Fruit fly (Drosophila melanogaster) whole organism, embryonic: ENCODE data around the gene CG11839.

Source experiments
- Atf3 ChIP-seq: fragments of 200-800 bp; sonication (Bioruptor generic); optimal IDR thresholded peaks from 3 replicates; lab custom pipeline; 2016; ENCODE audit warnings: missing biosample characterization, missing genetic modification characterization
- B-H2 ChIP-seq: fragments of 200-800 bp; sonication (Bioruptor generic); optimal IDR thresholded peaks from 2 replicates; lab custom pipeline; 2018; ENCODE audit warnings: missing biosample characterization, mild to moderate bottlenecking, missing genetic modification characterization
- BtbVII ChIP-seq: fragments of 200-800 bp; sonication (Bioruptor generic); optimal IDR thresholded peaks from 3 replicates; lab custom pipeline; 2017; ENCODE audit warnings: missing biosample characterization, mild to moderate bottlenecking, missing genetic modification characterization
- CG10267 ChIP-seq: fragments of 200-800 bp; sonication (Bioruptor generic); optimal IDR thresholded peaks from 2 replicates; lab custom pipeline; 2018; ENCODE audit warnings: missing biosample characterization, mild to moderate bottlenecking, missing genetic modification characterization, moderate library complexity
- CG10543 ChIP-seq: fragments of 200-800 bp; sonication (Bioruptor generic); optimal IDR thresholded peaks from 3 replicates; lab custom pipeline; 2017; ENCODE audit warnings: missing biosample characterization, mild to moderate bottlenecking, missing genetic modification characterization, moderate library complexity
- CG10565 ChIP-seq: fragments of 200-800 bp; sonication (Bioruptor generic); optimal IDR thresholded peaks from 3 replicates; lab custom pipeline; 2016; ENCODE audit warnings: missing biosample characterization, mild to moderate bottlenecking, missing genetic modification characterization
- CG12071 ChIP-seq: fragments of 200-800 bp; sonication (Bioruptor generic); optimal IDR thresholded peaks from 3 replicates; lab custom pipeline; 2018; ENCODE audit warnings: missing biosample characterization, mild to moderate bottlenecking, missing genetic modification characterization
- CG12391 ChIP-seq: fragments of 200-800 bp; sonication (Bioruptor generic); optimal IDR thresholded peaks from 3 replicates; lab custom pipeline; 2018; ENCODE audit warnings: missing biosample characterization, mild to moderate bottlenecking, missing genetic modification characterization, moderate library complexity
- CG13296 ChIP-seq: fragments of 200-800 bp; sonication (Bioruptor generic); optimal IDR thresholded peaks from 3 replicates; lab custom pipeline; 2018; ENCODE audit warnings: missing biosample characterization, mild to moderate bottlenecking, missing genetic modification characterization
- CG13424 ChIP-seq: fragments of 200-800 bp; sonication (Bioruptor generic); optimal IDR thresholded peaks from 2 replicates; lab custom pipeline; 2019; ENCODE audit warnings: missing biosample characterization, mild to moderate bottlenecking, missing genetic modification characterization, moderate library complexity
- CG14667 ChIP-seq: fragments of 200-800 bp; sonication (Bioruptor generic); IDR thresholded peaks from 2 replicates; pipeline ENCODE4 v1.3.6; 2022; ENCODE audit warnings: missing biosample characterization, missing genetic modification characterization
- CG15479 ChIP-seq: fragments of 200-800 bp; sonication (Bioruptor generic); optimal IDR thresholded peaks from 3 replicates; lab custom pipeline; 2019; ENCODE audit warnings: missing biosample characterization, mild to moderate bottlenecking, missing genetic modification characterization, moderate library complexity
- CG15514 ChIP-seq: fragments of 200-800 bp; sonication (Bioruptor generic); optimal IDR thresholded peaks from 3 replicates; lab custom pipeline; 2017; ENCODE audit warnings: missing biosample characterization, missing genetic modification characterization, mild to moderate bottlenecking, moderate library complexity, missing genetic modification reagents
- CG15601 ChIP-seq: fragments of 200-800 bp; sonication (Bioruptor generic); optimal IDR thresholded peaks from 3 replicates; lab custom pipeline; 2019; ENCODE audit warnings: missing biosample characterization, mild to moderate bottlenecking, missing genetic modification characterization, moderate library complexity
- CG18764 ChIP-seq: fragments of 200-800 bp; sonication (Bioruptor generic); optimal IDR thresholded peaks from 3 replicates; lab custom pipeline; 2016; ENCODE audit warnings: missing biosample characterization, missing genetic modification characterization
- CG2199 ChIP-seq: fragments of 200-800 bp; sonication (Bioruptor generic); IDR thresholded peaks from 3 replicates; pipeline ENCODE4 v1.3.6; 2022; ENCODE audit warnings: missing biosample characterization, missing genetic modification characterization
- CG3281 ChIP-seq: fragments of 200-800 bp; sonication (Bioruptor generic); optimal IDR thresholded peaks from 3 replicates; lab custom pipeline; 2017; ENCODE audit warnings: missing biosample characterization, mild to moderate bottlenecking, missing genetic modification characterization
- CG5180 ChIP-seq: fragments of 200-800 bp; sonication (Bioruptor generic); optimal IDR thresholded peaks from 3 replicates; lab custom pipeline; 2017; ENCODE audit warnings: missing biosample characterization, missing genetic modification characterization, mild to moderate bottlenecking, moderate library complexity, missing genetic modification reagents
- CG7745 ChIP-seq: fragments of 200-800 bp; sonication (Bioruptor generic); optimal IDR thresholded peaks from 2 replicates; lab custom pipeline; 2018; ENCODE audit warnings: missing biosample characterization, mild to moderate bottlenecking, missing genetic modification characterization, moderate library complexity
- CG7928 ChIP-seq: fragments of 200-800 bp; sonication (Bioruptor generic); optimal IDR thresholded peaks from 2 replicates; lab custom pipeline; 2017; ENCODE audit warnings: missing biosample characterization, mild to moderate bottlenecking, missing genetic modification characterization
- CG7987 ChIP-seq: fragments of 200-800 bp; sonication (Bioruptor generic); optimal IDR thresholded peaks from 2 replicates; lab custom pipeline; 2018; ENCODE audit warnings: missing biosample characterization, mild to moderate bottlenecking, missing genetic modification characterization, moderate library complexity
- CG8924 ChIP-seq: fragments of 200-800 bp; optimal IDR thresholded peaks from 3 replicates; lab custom pipeline; 2019; ENCODE audit warnings: missing biosample characterization, mild to moderate bottlenecking, missing genetic modification characterization, moderate library complexity
- CG9437 ChIP-seq: fragments of 200-800 bp; sonication (Bioruptor generic); optimal IDR thresholded peaks from 2 replicates; lab custom pipeline; 2018; ENCODE audit warnings: missing biosample characterization, mild to moderate bottlenecking, missing genetic modification characterization
- Chrac-16 ChIP-seq: fragments of 200-800 bp; sonication (Bioruptor generic); optimal IDR thresholded peaks from 3 replicates; lab custom pipeline; 2016; ENCODE audit warnings: missing biosample characterization, missing genetic modification characterization
- Deaf1 ChIP-seq: fragments of 200-800 bp; optimal IDR thresholded peaks from 3 replicates; lab custom pipeline; 2019; ENCODE audit warnings: missing biosample characterization, mild to moderate bottlenecking, missing genetic modification characterization, moderate library complexity
- HLHmδ ChIP-seq: fragments of 200-800 bp; sonication (Bioruptor generic); optimal IDR thresholded peaks from 2 replicates; lab custom pipeline; 2018; ENCODE audit warnings: missing biosample characterization, mild to moderate bottlenecking, missing genetic modification characterization, moderate library complexity
- Hand ChIP-seq: fragments of 200-800 bp; sonication (Bioruptor generic); optimal IDR thresholded peaks from 2 replicates; lab custom pipeline; 2017; ENCODE audit warnings: mild to moderate bottlenecking, missing biosample characterization, missing genetic modification reagents, missing genetic modification characterization
- MBD-R2 ChIP-seq: fragments of 200-800 bp; sonication (Bioruptor generic); IDR thresholded peaks from 2 replicates; pipeline ENCODE4 v1.3.6; 2022; ENCODE audit warnings: missing biosample characterization, missing genetic modification characterization
- Med ChIP-seq: fragments of 200-800 bp; sonication (Bioruptor generic); peaks from one replicate; lab custom pipeline; 2016; ENCODE audit warnings: missing biosample characterization, missing genetic modification characterization, mild to moderate bottlenecking, inconsistent platforms, moderate library complexity
- Meics ChIP-seq: fragments of 200-800 bp; sonication (Bioruptor generic); optimal IDR thresholded peaks from 2 replicates; lab custom pipeline; 2017; ENCODE audit warnings: missing biosample characterization, mild to moderate bottlenecking, missing genetic modification characterization
- Optix ChIP-seq: fragments of 200-800 bp; sonication (Bioruptor generic); IDR thresholded peaks from 3 replicates; pipeline ENCODE4 v1.3.6; 2022; ENCODE audit warnings: missing biosample characterization, missing genetic modification characterization
- Xrp1 ChIP-seq: fragments of 200-800 bp; sonication (Bioruptor generic); IDR thresholded peaks from 2 replicates; pipeline ENCODE4 v1.3.6; 2022; ENCODE audit warnings: missing biosample characterization, missing genetic modification characterization
- abd-A ChIP-seq: fragments of 200-800 bp; sonication (Bioruptor generic); optimal IDR thresholded peaks from 3 replicates; lab custom pipeline; 2019; ENCODE audit warnings: missing biosample characterization, mild to moderate bottlenecking, missing genetic modification characterization, moderate library complexity
- corto ChIP-seq: fragments of 200-800 bp; sonication (Bioruptor generic); optimal IDR thresholded peaks from 2 replicates; lab custom pipeline; 2016; ENCODE audit warnings: missing biosample characterization, mild to moderate bottlenecking, missing genetic modification characterization, moderate library complexity
- crc ChIP-seq: fragments of 200-800 bp; sonication (Bioruptor generic); optimal IDR thresholded peaks from 2 replicates; lab custom pipeline; 2016; ENCODE audit warnings: missing biosample characterization, missing genetic modification characterization
- crp ChIP-seq, 2 experiments: fragments of 200-800 bp; sonication (Bioruptor generic); optimal IDR thresholded peaks; 2 replicates in 1 of 2; 3 replicates in 1 of 2; lab custom pipeline; 2017; ENCODE audit warnings: missing biosample characterization in 2 of 2, missing genetic modification characterization in 2 of 2, mild to moderate bottlenecking in 1 of 2, moderate library complexity in 1 of 2
- grn ChIP-seq: fragments of 200-800 bp; sonication (Bioruptor generic); optimal IDR thresholded peaks from 3 replicates; lab custom pipeline; 2017; ENCODE audit warnings: missing biosample characterization, missing genetic modification characterization
- gsb ChIP-seq: fragments of 200-800 bp; sonication (Bioruptor generic); IDR thresholded peaks from 2 replicates; pipeline ENCODE4 v1.3.6; 2022; ENCODE audit warnings: missing biosample characterization, missing genetic modification characterization
- her ChIP-seq: fragments of 200-800 bp; sonication (Bioruptor generic); optimal IDR thresholded peaks from 2 replicates; lab custom pipeline; 2016; ENCODE audit warnings: missing biosample characterization, missing genetic modification characterization
- jing ChIP-seq: fragments of 200-800 bp; sonication (Bioruptor generic); optimal IDR thresholded peaks from 2 replicates; lab custom pipeline; 2018; ENCODE audit warnings: missing biosample characterization, mild to moderate bottlenecking, missing genetic modification characterization
- kay ChIP-seq: fragments of 200-800 bp; sonication (Bioruptor generic); optimal IDR thresholded peaks from 2 replicates; lab custom pipeline; 2016; ENCODE audit warnings: missing biosample characterization, missing genetic modification characterization
- lab ChIP-seq: fragments of 200-800 bp; sonication (Bioruptor generic); optimal IDR thresholded peaks from 3 replicates; lab custom pipeline; 2017; ENCODE audit warnings: missing biosample characterization, missing genetic modification characterization, mild to moderate bottlenecking, moderate library complexity, missing genetic modification reagents
- mirr ChIP-seq: fragments of 200-800 bp; sonication (Bioruptor generic); optimal IDR thresholded peaks from 3 replicates; lab custom pipeline; 2018; ENCODE audit warnings: missing biosample characterization, mild to moderate bottlenecking, missing genetic modification characterization
- nau ChIP-seq: fragments of 200-800 bp; sonication (Bioruptor generic); optimal IDR thresholded peaks from 3 replicates; lab custom pipeline; 2017; ENCODE audit warnings: missing biosample characterization, mild to moderate bottlenecking, missing genetic modification characterization, missing genetic modification reagents
- odd ChIP-seq: fragments of 200-800 bp; sonication (Bioruptor generic); optimal IDR thresholded peaks from 2 replicates; lab custom pipeline; 2017; ENCODE audit warnings: missing biosample characterization, mild to moderate bottlenecking, missing genetic modification characterization
- schlank ChIP-seq: fragments of 200-800 bp; sonication (Bioruptor generic); optimal IDR thresholded peaks from 2 replicates; lab custom pipeline; 2018; ENCODE audit warnings: missing biosample characterization, mild to moderate bottlenecking, missing genetic modification characterization
- sqz ChIP-seq: fragments of 200-800 bp; sonication (Bioruptor generic); optimal IDR thresholded peaks from 3 replicates; lab custom pipeline; 2018; ENCODE audit warnings: missing biosample characterization, mild to moderate bottlenecking, missing genetic modification characterization
- zf30C ChIP-seq: fragments of 200-800 bp; sonication (Bioruptor generic); optimal IDR thresholded peaks from 3 replicates; lab custom pipeline; 2018; ENCODE audit warnings: missing biosample characterization, mild to moderate bottlenecking, missing genetic modification characterization

Gene CG11839

dm6 chr3R:25049742-25050517 is 19.8 kb upstream of the CG11839 start:
- peak; percentile 80 for TF ChIP-seq Med
- peak; percentile 61 for TF ChIP-seq CG12071 (GFP tag; lab: Kevin White, UChicago)
- peak; percentile 24 for TF ChIP-seq CG15601 (tag; lab: Kevin White, UChicago)
- TF ChIP-seq CG9437 (GFP tag; lab: Kevin White, UChicago) = no peak
- TF ChIP-seq CG10543 (GFP tag; lab: Kevin White, UChicago) = peak; percentile 91
- TF ChIP-seq Meics = peak; percentile 42
- peak; percentile 3 for TF ChIP-seq schlank (tag; lab: Kevin White, UChicago)
- no peak for TF ChIP-seq CG2199
- peak; percentile 55 for TF ChIP-seq Hand
- TF ChIP-seq Optix (GFP tag; lab: Robert Waterston, UW) = no peak
- TF ChIP-seq her (GFP tag; lab: Kevin White, UChicago) = peak; percentile 15
- TF ChIP-seq corto = peak; percentile 58
- TF ChIP-seq CG10267 (tag; lab: Kevin White, UChicago) = peak; percentile 81
- peak; percentile 55 for TF ChIP-seq grn (GFP tag; lab: Kevin White, UChicago)
- TF ChIP-seq CG18764 (GFP tag; lab: Kevin White, UChicago) = peak; percentile 25
- peak; percentile 72 for TF ChIP-seq lab (GFP tag; lab: Kevin White, UChicago)
- peak; percentile 61 for TF ChIP-seq BtbVII (GFP tag; lab: Kevin White, UChicago)
- TF ChIP-seq nau = peak; percentile 5
- peak; percentile 35 for TF ChIP-seq Atf3 (GFP tag; lab: Kevin White, UChicago)
- TF ChIP-seq CG13296 (GFP tag; lab: Kevin White, UChicago) = peak; percentile 49
- TF ChIP-seq B-H2 = peak; percentile 70
- TF ChIP-seq zf30C (GFP tag; lab: Kevin White, UChicago) = peak; percentile 11
- no peak for TF ChIP-seq jing (GFP tag; lab: Kevin White, UChicago)
- TF ChIP-seq HLHmδ (GFP tag; lab: Kevin White, UChicago) = peak; percentile 73
- no peak for TF ChIP-seq CG12391 (tag; lab: Kevin White, UChicago)
- TF ChIP-seq CG7987 = peak; percentile 52
- peak; percentile 93 for TF ChIP-seq mirr (GFP tag; lab: Kevin White, UChicago)
- TF ChIP-seq CG3281 (GFP tag; lab: Kevin White, UChicago) = peak; percentile 44
- TF ChIP-seq Deaf1 (tag; lab: Kevin White, UChicago) = peak; percentile 94
- TF ChIP-seq crp (GFP tag; optimal IDR thresholded peaks at IDR 0.05; lab: Kevin White, UChicago) = peak in 1 of 2 experiments; percentile 56
- TF ChIP-seq CG7745 = peak; percentile 38
- TF ChIP-seq abd-A (tag; lab: Kevin White, UChicago) = peak; percentile 80
- no peak for TF ChIP-seq CG13424 (tag; lab: Kevin White, UChicago)
- TF ChIP-seq odd = peak; percentile 48
- no peak for TF ChIP-seq CG10565 (GFP tag; lab: Kevin White, UChicago)
- TF ChIP-seq CG7928 (GFP tag; lab: Kevin White, UChicago) = no peak
- TF ChIP-seq sqz = peak; percentile 34
- TF ChIP-seq gsb (GFP tag; lab: Robert Waterston, UW) = no peak
- TF ChIP-seq Xrp1 (GFP tag; lab: Robert Waterston, UW) = no peak
- peak; percentile 65 for TF ChIP-seq CG15479 (GFP tag; lab: Kevin White, UChicago)
- TF ChIP-seq CG5180 (GFP tag; lab: Kevin White, UChicago) = peak; percentile 86
- TF ChIP-seq kay (GFP tag; lab: Kevin White, UChicago) = peak; percentile 93
- TF ChIP-seq CG15514 = peak; percentile 33
- TF ChIP-seq Chrac-16 (GFP tag; lab: Kevin White, UChicago) = no peak
- peak; percentile 10 for TF ChIP-seq crc
- peak; percentile 67 for TF ChIP-seq CG8924 (tag; lab: Kevin White, UChicago)
- TF ChIP-seq MBD-R2 (GFP tag; lab: Robert Waterston, UW) = no peak
- TF ChIP-seq CG14667 (GFP tag; lab: Robert Waterston, UW) = no peak
